Fruit fly (Drosophila melanogaster): ENCODE measurements around the gene Pka-C2.

DNA sequence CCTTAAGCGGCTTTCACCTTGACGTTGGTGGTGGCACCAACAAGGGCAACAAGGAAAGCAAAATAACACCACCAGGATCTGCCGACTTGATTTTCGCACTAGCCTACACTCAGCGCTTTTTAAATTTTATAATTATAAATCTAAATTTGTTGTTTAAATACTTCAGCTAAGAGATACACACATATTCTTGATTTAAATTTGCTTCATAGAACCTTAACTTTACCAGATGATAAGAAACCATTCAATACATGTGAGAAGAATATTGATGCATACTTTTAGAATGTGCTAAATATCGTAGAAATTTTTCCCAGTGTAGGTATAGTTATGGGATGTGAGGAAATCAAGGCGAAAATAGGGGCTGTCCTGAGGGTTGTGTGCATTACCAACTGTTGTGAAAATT is 36.1 kb upstream of the Pka-C2 start:
- TF ChIP-seq usp (GFP tag; optimal IDR thresholded peaks at IDR 0.05) (no peak), psq (optimal IDR thresholded peaks at IDR 0.05) (no peak), EcR (GFP tag; optimal IDR thresholded peaks at IDR 0.05) (no peak), pan (optimal IDR thresholded peaks at IDR 0.05) (no peak), CG8478 (optimal IDR thresholded peaks at IDR 0.05) (no peak), Dll (optimal IDR thresholded peaks at IDR 0.05) (no peak)

Measured in whole organism.